Fruit fly (Drosophila melanogaster) whole organism, embryonic: ENCODE data around the gene Sec5.
A peak's percentile ranks its signal among the peaks of the same experiment; 100 is the strongest.

Experiments
- CG10209 ChIP-seq: fragments of 200-800 bp; sonication (Bioruptor generic); optimal IDR thresholded peaks from 3 replicates; lab custom pipeline; 2017; ENCODE audit warnings: missing biosample characterization, mild to moderate bottlenecking, missing genetic modification characterization, missing genetic modification reagents
- CG10267 ChIP-seq: fragments of 200-800 bp; sonication (Bioruptor generic); optimal IDR thresholded peaks from 2 replicates; lab custom pipeline; 2018; ENCODE audit warnings: missing biosample characterization, mild to moderate bottlenecking, missing genetic modification characterization, moderate library complexity
- CG14860 ChIP-seq: fragments of 200-800 bp; sonication (Bioruptor generic); IDR thresholded peaks from 3 replicates; pipeline ENCODE4 v1.3.6; 2022; ENCODE audit warnings: missing biosample characterization, missing genetic modification characterization; ENCODE audit not compliant: partially characterized antibody
- CG1529 ChIP-seq: fragments of 200-800 bp; sonication (Bioruptor generic); optimal IDR thresholded peaks from 3 replicates; lab custom pipeline; 2018; ENCODE audit warnings: missing biosample characterization, missing genetic modification characterization
- CG15479 ChIP-seq: fragments of 200-800 bp; sonication (Bioruptor generic); optimal IDR thresholded peaks from 3 replicates; lab custom pipeline; 2019; ENCODE audit warnings: missing biosample characterization, mild to moderate bottlenecking, missing genetic modification characterization, moderate library complexity
- CG2199 ChIP-seq: fragments of 200-800 bp; sonication (Bioruptor generic); IDR thresholded peaks from 3 replicates; pipeline ENCODE4 v1.3.6; 2022; ENCODE audit warnings: missing biosample characterization, missing genetic modification characterization
- CG31441 ChIP-seq: fragments of 200-800 bp; sonication (Bioruptor generic); IDR thresholded peaks from 2 replicates; pipeline ENCODE4 v1.3.6; 2022; ENCODE audit warnings: missing biosample characterization, missing genetic modification characterization
- CG32772 ChIP-seq: fragments of 200-800 bp; sonication (Bioruptor generic); IDR thresholded peaks from 2 replicates; pipeline ENCODE4 v1.3.6; 2022; ENCODE audit warnings: missing biosample characterization, missing genetic modification characterization
- CG33213 ChIP-seq: fragments of 200-800 bp; sonication (Bioruptor generic); optimal IDR thresholded peaks from 3 replicates; lab custom pipeline; 2016; ENCODE audit warnings: missing biosample characterization, missing genetic modification characterization
- CG33557 ChIP-seq: fragments of 200-800 bp; sonication (Bioruptor generic); optimal IDR thresholded peaks from 2 replicates; lab custom pipeline; 2019; ENCODE audit warnings: missing biosample characterization, mild to moderate bottlenecking, missing genetic modification characterization, moderate library complexity
- CG4328 ChIP-seq: fragments of 200-800 bp; sonication (Bioruptor generic); optimal IDR thresholded peaks from 3 replicates; lab custom pipeline; 2017; ENCODE audit warnings: missing biosample characterization, missing genetic modification reagents, missing genetic modification characterization
- CG4820 ChIP-seq: fragments of 200-800 bp; sonication (Bioruptor generic); optimal IDR thresholded peaks from 3 replicates; lab custom pipeline; 2016; ENCODE audit warnings: missing biosample characterization, missing genetic modification characterization
- CG6689 ChIP-seq: fragments of 200-800 bp; sonication (Bioruptor generic); IDR thresholded peaks from 2 replicates; pipeline ENCODE4 v1.3.6; 2022; ENCODE audit warnings: missing biosample characterization, missing genetic modification characterization
- CG7786 ChIP-seq: fragments of 200-800 bp; sonication (Bioruptor generic); optimal IDR thresholded peaks from 2 replicates; lab custom pipeline; 2016; ENCODE audit warnings: missing biosample characterization, missing genetic modification characterization
- CG8924 ChIP-seq: fragments of 200-800 bp; optimal IDR thresholded peaks from 3 replicates; lab custom pipeline; 2019; ENCODE audit warnings: missing biosample characterization, mild to moderate bottlenecking, missing genetic modification characterization, moderate library complexity
- CG9215 ChIP-seq: fragments of 200-800 bp; sonication (Bioruptor generic); IDR thresholded peaks from 2 replicates; pipeline ENCODE4 v1.3.6; 2022; ENCODE audit warnings: missing biosample characterization, missing genetic modification characterization
- D19A ChIP-seq: fragments of 200-800 bp; optimal IDR thresholded peaks from 3 replicates; lab custom pipeline; 2019; ENCODE audit warnings: missing biosample characterization, mild to moderate bottlenecking, missing genetic modification characterization, moderate library complexity
- Dad ChIP-seq: fragments of 200-800 bp; sonication (Bioruptor generic); optimal IDR thresholded peaks from 3 replicates; lab custom pipeline; 2016; ENCODE audit warnings: missing biosample characterization, missing genetic modification characterization
- Dip2 ChIP-seq: fragments of 200-800 bp; sonication (Bioruptor generic); IDR thresholded peaks from 2 replicates; pipeline ENCODE4 v1.3.6; 2022; ENCODE audit warnings: missing biosample characterization, missing genetic modification characterization
- Ets65A ChIP-seq: fragments of 200-800 bp; sonication (Bioruptor generic); peaks from one replicate; lab custom pipeline; 2016; ENCODE audit warnings: missing biosample characterization, missing genetic modification characterization
- H2.0 ChIP-seq: fragments of 200-800 bp; sonication (Bioruptor generic); IDR thresholded peaks from 2 replicates; pipeline ENCODE4 v1.3.6; 2022; ENCODE audit warnings: missing biosample characterization, missing genetic modification characterization
- HHEX ChIP-seq: fragments of 200-800 bp; sonication (Bioruptor generic); optimal IDR thresholded peaks from 3 replicates; lab custom pipeline; 2017; ENCODE audit warnings: missing biosample characterization, mild to moderate bottlenecking, missing genetic modification characterization, missing genetic modification reagents
- Hmx ChIP-seq: fragments of 200-800 bp; sonication (Bioruptor generic); optimal IDR thresholded peaks from 2 replicates; lab custom pipeline; 2016; ENCODE audit warnings: missing biosample characterization, missing genetic modification characterization
- Hr51 ChIP-seq, 2 experiments: fragments of 200-800 bp; sonication (Bioruptor generic); optimal IDR thresholded peaks; 2 replicates in 1 of 2; 3 replicates in 1 of 2; lab custom pipeline; 2016 to 2018; ENCODE audit warnings: missing biosample characterization in 2 of 2, missing genetic modification characterization in 2 of 2, mild to moderate bottlenecking in 1 of 2, moderate library complexity in 1 of 2
- Jarid2 ChIP-seq: fragments of 200-800 bp; sonication (Bioruptor generic); optimal IDR thresholded peaks from 3 replicates; lab custom pipeline; 2017; ENCODE audit warnings: mild to moderate bottlenecking, missing biosample characterization, missing genetic modification reagents, missing genetic modification characterization
- Mes4 ChIP-seq: fragments of 200-800 bp; sonication (Bioruptor generic); optimal IDR thresholded peaks from 2 replicates; lab custom pipeline; 2016; ENCODE audit warnings: missing biosample characterization, missing genetic modification characterization
- Mrtf ChIP-seq: fragments of 200-800 bp; sonication (Bioruptor generic); IDR thresholded peaks from 3 replicates; pipeline ENCODE4 v1.3.6; 2022; ENCODE audit warnings: missing biosample characterization, missing genetic modification characterization
- Side ChIP-seq: fragments of 200-800 bp; sonication (Bioruptor generic); optimal IDR thresholded peaks from 2 replicates; lab custom pipeline; 2016; ENCODE audit warnings: missing biosample characterization, missing genetic modification characterization
- Sin3A ChIP-seq: fragments of >200 bp; optimal IDR thresholded peaks from 2 replicates; lab custom pipeline; 2018
- Sox100B ChIP-seq: fragments of 200-800 bp; sonication (Bioruptor generic); optimal IDR thresholded peaks from 3 replicates; lab custom pipeline; 2018; ENCODE audit warnings: missing biosample characterization, mild to moderate bottlenecking, missing genetic modification characterization
- bigmax ChIP-seq: fragments of 200-800 bp; sonication (Bioruptor generic); optimal IDR thresholded peaks from 2 replicates; lab custom pipeline; 2018; ENCODE audit warnings: missing biosample characterization, mild to moderate bottlenecking, missing genetic modification characterization
- chn ChIP-seq: fragments of 200-800 bp; sonication (Bioruptor generic); optimal IDR thresholded peaks from 2 replicates; lab custom pipeline; 2016; ENCODE audit warnings: missing biosample characterization, missing genetic modification characterization
- croc ChIP-seq: fragments of 200-800 bp; sonication (Bioruptor generic); conservative IDR thresholded peaks from 3 replicates; pipeline ENCODE4 v1.3.6; 2022; ENCODE audit warnings: missing biosample characterization, missing genetic modification characterization
- emc ChIP-seq: fragments of 200-800 bp; sonication (Bioruptor generic); optimal IDR thresholded peaks from 2 replicates; lab custom pipeline; 2016; ENCODE audit warnings: missing biosample characterization, missing genetic modification characterization
- ems ChIP-seq: fragments of 200-800 bp; sonication (Bioruptor generic); optimal IDR thresholded peaks from 3 replicates; lab custom pipeline; 2016; ENCODE audit warnings: missing biosample characterization, missing genetic modification characterization
- en ChIP-seq: fragments of 200-800 bp; sonication (Bioruptor generic); optimal IDR thresholded peaks from 2 replicates; lab custom pipeline; 2016; ENCODE audit warnings: missing biosample characterization, missing genetic modification characterization
- grau ChIP-seq: fragments of 200-800 bp; optimal IDR thresholded peaks from 3 replicates; lab custom pipeline; 2019; ENCODE audit warnings: missing biosample characterization, mild to moderate bottlenecking, missing genetic modification characterization, moderate library complexity
- hkb ChIP-seq, 2 experiments: fragments of 200-800 bp in 1 of 2; fragments of >200 bp in 1 of 2; sonication (Bioruptor generic) in 1 of 2; IDR thresholded peaks in 1 of 2; optimal IDR thresholded peaks in 1 of 2; 2 replicates each; pipeline versions ENCODE4 v1.3.6 to Lab custom; 2017 to 2022; ENCODE audit warnings: missing biosample characterization in 1 of 2, missing genetic modification characterization in 1 of 2
- insv ChIP-seq, 2 experiments: fragments of 200-800 bp; sonication (Bioruptor generic); optimal IDR thresholded peaks; 3 replicates each; lab custom pipeline; 2016 to 2018; ENCODE audit warnings: missing biosample characterization in 2 of 2, missing genetic modification characterization in 2 of 2
- kah ChIP-seq: fragments of 200-800 bp; sonication (Bioruptor generic); optimal IDR thresholded peaks from 2 replicates; lab custom pipeline; 2018; ENCODE audit warnings: missing biosample characterization, mild to moderate bottlenecking, missing genetic modification characterization
- lab ChIP-seq: fragments of 200-800 bp; sonication (Bioruptor generic); optimal IDR thresholded peaks from 3 replicates; lab custom pipeline; 2017; ENCODE audit warnings: missing biosample characterization, missing genetic modification characterization, mild to moderate bottlenecking, moderate library complexity, missing genetic modification reagents
- lola ChIP-seq, 3 experiments: fragments of >200 bp in 2 of 3; fragments of 200-800 bp in 1 of 3; sonication (Bioruptor generic) in 1 of 3; optimal IDR thresholded peaks; 2 replicates each; lab custom pipeline; 2017 to 2019; ENCODE audit warnings: missing biosample characterization in 3 of 3, missing genetic modification characterization in 3 of 3, mild to moderate bottlenecking in 1 of 3, moderate library complexity in 1 of 3
- pfk ChIP-seq: fragments of 200-800 bp; sonication (Bioruptor generic); optimal IDR thresholded peaks from 2 replicates; lab custom pipeline; 2018; ENCODE audit warnings: missing biosample characterization, mild to moderate bottlenecking, missing genetic modification characterization, moderate library complexity
- pnt ChIP-seq: fragments of 200-800 bp; sonication (Bioruptor generic); optimal IDR thresholded peaks from 3 replicates; lab custom pipeline; 2016; ENCODE audit warnings: missing biosample characterization, missing genetic modification characterization
- prd ChIP-seq, 3 experiments: fragments of >200 bp in 2 of 3; fragments of 200-800 bp in 1 of 3; sonication (Bioruptor generic) in 1 of 3; optimal IDR thresholded peaks in 2 of 3; IDR thresholded peaks in 1 of 3; 2 replicates in 2 of 3; 3 replicates in 1 of 3; pipeline versions ENCODE4 v1.3.6 to Lab custom; 2017 to 2022; ENCODE audit warnings: missing biosample characterization in 1 of 3, missing genetic modification characterization in 1 of 3
- shn ChIP-seq: fragments of 200-800 bp; sonication (Bioruptor generic); optimal IDR thresholded peaks from 3 replicates; lab custom pipeline; 2016; ENCODE audit warnings: missing biosample characterization, missing genetic modification characterization
- vfl ChIP-seq: fragments of 200-800 bp; sonication (Bioruptor generic); optimal IDR thresholded peaks from 2 replicates; lab custom pipeline; 2016; ENCODE audit warnings: missing biosample characterization, missing genetic modification characterization
- zfh1 ChIP-seq: fragments of 200-800 bp; sonication (Bioruptor generic); IDR thresholded peaks from 3 replicates; pipeline ENCODE4 v1.3.6; 2022; ENCODE audit warnings: missing biosample characterization, missing genetic modification characterization

The Sec5 gene

DNA sequence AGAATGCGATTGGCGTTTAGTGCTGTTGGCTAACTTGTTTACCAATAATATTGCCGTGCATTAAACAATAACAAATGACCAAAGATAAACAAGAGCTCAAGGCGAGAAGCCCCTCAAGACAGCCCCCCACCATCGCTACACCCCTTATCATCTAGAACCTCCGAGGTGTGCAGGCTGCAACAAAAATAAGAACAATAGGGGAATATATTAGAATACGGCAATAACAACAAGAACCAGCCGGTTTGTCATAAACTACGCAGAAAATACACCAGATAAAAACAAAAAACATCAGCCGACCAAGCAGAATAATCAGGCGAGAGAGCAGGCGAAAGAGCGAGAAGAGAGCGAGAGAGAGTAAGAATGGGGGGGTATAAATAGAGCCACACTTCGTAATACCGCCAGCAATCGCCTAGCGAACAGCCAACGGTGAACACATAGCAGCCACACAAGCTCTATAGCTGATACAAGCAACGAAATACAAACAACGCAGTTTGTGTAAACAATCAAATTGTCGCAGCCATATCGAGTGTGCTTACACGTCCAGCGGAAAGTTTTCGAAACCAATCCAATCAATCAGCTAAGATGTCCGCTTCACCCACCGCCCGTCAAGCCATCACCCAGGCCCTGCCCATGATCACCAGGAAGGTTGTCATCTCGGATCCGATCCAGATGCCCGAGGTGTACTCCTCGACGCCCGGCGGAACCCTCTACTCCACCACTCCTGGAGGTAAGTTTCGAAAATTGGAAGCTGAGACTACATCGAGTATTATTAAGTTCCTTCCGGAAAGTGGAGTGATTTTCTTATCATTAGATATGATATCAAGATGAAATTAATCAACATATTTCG, 21.2 kb downstream of the Sec5 start, which contains the start of gene Thor (continued):
- peak; percentile 80 for TF ChIP-seq zfh1 (GFP tag; lab: Robert Waterston, UW)
- TF ChIP-seq Ets65A (GFP tag; lab: Kevin White, UChicago), result peak; percentile 41
- TF ChIP-seq grau (tag; lab: Kevin White, UChicago), result peak; percentile 52
- peak; percentile 67 for TF ChIP-seq CG33213
- TF ChIP-seq Sox100B (GFP tag; lab: Kevin White, UChicago), result no peak
- TF ChIP-seq Hmx, result no peak
- TF ChIP-seq Sin3A (lab: Kevin White, UChicago), result no peak
- peak; percentile 29 for TF ChIP-seq pfk (GFP tag; lab: Kevin White, UChicago)
- TF ChIP-seq bigmax, result peak; percentile 44
- 0 out of 3 replicates have a peak, but pooled peaks have one; percentile 14 for TF ChIP-seq Mrtf (GFP tag; lab: Robert Waterston, UW)
- no peak for TF ChIP-seq hkb (optimal IDR thresholded peaks at IDR 0.05; lab: Kevin White, UChicago)
- TF ChIP-seq hkb (GFP tag; IDR thresholded peaks at IDR 0.05; lab: Robert Waterston, UW), result peak; percentile 71
- peak; percentile 40 to 41 for TF ChIP-seq Hr51 (GFP tag; optimal IDR thresholded peaks at IDR 0.05; lab: Kevin White, UChicago)
- TF ChIP-seq Jarid2 (GFP tag; lab: Kevin White, UChicago), result peak; percentile 97
- peak; percentile 62 for TF ChIP-seq shn (GFP tag; lab: Kevin White, UChicago)
- no peak for TF ChIP-seq CG32772 (GFP tag; lab: Robert Waterston, UW)
- peak; percentile 52 for TF ChIP-seq Mes4 (GFP tag; lab: Kevin White, UChicago)
- no peak for TF ChIP-seq CG15479 (GFP tag; lab: Kevin White, UChicago)
- TF ChIP-seq H2.0, result peak; percentile 66
- peak; percentile 88 for TF ChIP-seq CG2199 (GFP tag; lab: Robert Waterston, UW)
- TF ChIP-seq CG10209 (GFP tag; lab: Kevin White, UChicago), result peak; percentile 69
- no peak for TF ChIP-seq Dip2 (GFP tag; lab: Robert Waterston, UW)
- peak; percentile 50 for TF ChIP-seq en (GFP tag; lab: Kevin White, UChicago)
- peak; percentile 64 for TF ChIP-seq chn (GFP tag; lab: Kevin White, UChicago)
- TF ChIP-seq kah, result peak; percentile 26
- peak; percentile 68 for TF ChIP-seq Dad (GFP tag; lab: Kevin White, UChicago)
- TF ChIP-seq CG9215, result no peak
- TF ChIP-seq croc (GFP tag; lab: Robert Waterston, UW), result no peak
- peak; percentile 75 for TF ChIP-seq CG33557
- peak; percentile 26 for TF ChIP-seq pnt (GFP tag; lab: Kevin White, UChicago)
- peak; percentile 13 for TF ChIP-seq CG4820 (GFP tag; lab: Kevin White, UChicago)
- peak; percentile 25 for TF ChIP-seq emc (GFP tag; lab: Kevin White, UChicago)
- peak; percentile 74 for TF ChIP-seq CG8924 (tag; lab: Kevin White, UChicago)
- peak in 1 of 2 experiments; percentile 25 for TF ChIP-seq insv (GFP tag; optimal IDR thresholded peaks at IDR 0.05; lab: Kevin White, UChicago)
- peak; percentile 71 for TF ChIP-seq CG31441
- TF ChIP-seq CG6689 (GFP tag; lab: Robert Waterston, UW), result no peak
- no peak for TF ChIP-seq CG14860
- TF ChIP-seq ems (GFP tag; lab: Kevin White, UChicago), result peak; percentile 27
- TF ChIP-seq prd (optimal IDR thresholded peaks at IDR 0.05; lab: Kevin White, UChicago), result no peak
- TF ChIP-seq prd (GFP tag; IDR thresholded peaks at IDR 0.05; lab: Robert Waterston, UW), result peak; percentile 34; the same call in 2 of the 3 replicates
- TF ChIP-seq HHEX (GFP tag; lab: Kevin White, UChicago), result peak; percentile 78
- TF ChIP-seq CG1529 (GFP tag; lab: Kevin White, UChicago), result peak; percentile 19
- TF ChIP-seq vfl (GFP tag; lab: Kevin White, UChicago), result peak; percentile 59
- TF ChIP-seq D19A (tag; lab: Kevin White, UChicago), result peak; percentile 45
- peak; percentile 72 for TF ChIP-seq CG4328 (GFP tag; lab: Kevin White, UChicago)
- peak; percentile 49 for TF ChIP-seq CG7786 (GFP tag; lab: Kevin White, UChicago)
- TF ChIP-seq Side (GFP tag; lab: Kevin White, UChicago), result peak; percentile 87
- peak; percentile 28 for TF ChIP-seq CG10267
- peak; percentile 92 for TF ChIP-seq lab (GFP tag; lab: Kevin White, UChicago)
- no peak for TF ChIP-seq lola (GFP tag; optimal IDR thresholded peaks at IDR 0.05; lab: Kevin White, UChicago)
